Worm (Caenorhabditis elegans) whole organism, L2 larva: Measurements from ENCODE around the gene B0457.2.

Experiments used
- C34F6.9 ChIP-seq: fragments of 150-350 bp; optimal IDR thresholded peaks from 2 replicates; lab custom pipeline; 2014; ENCODE audit warnings: missing biosample characterization, missing genetic modification characterization
- F13H6.1 ChIP-seq: sonication (generic microtip); optimal IDR thresholded peaks from 2 replicates; lab custom pipeline; 2016; ENCODE audit warnings: missing genetic modification characterization, missing compliant biosample characterization
- R02D3.7 ChIP-seq: fragments of 150-350 bp; optimal IDR thresholded peaks from 2 replicates; lab custom pipeline; 2014; ENCODE audit warnings: missing biosample characterization, missing genetic modification characterization
- Y55F3AM.14 ChIP-seq: fragments of 200-800 bp; sonication (Bioruptor generic); optimal IDR thresholded peaks from 2 replicates; lab custom pipeline; 2018; ENCODE audit warnings: mild to moderate bottlenecking, missing genetic modification characterization, missing compliant biosample characterization
- aly-2 ChIP-seq: fragments of 150-350 bp; optimal IDR thresholded peaks from 2 replicates; lab custom pipeline; 2014; ENCODE audit warnings: missing biosample characterization, missing genetic modification characterization
- ama-1 ChIP-seq: fragments of 150-350 bp; optimal IDR thresholded peaks from 2 replicates; lab custom pipeline; 2018; ENCODE audit warnings: inconsistent platforms
- blmp-1 ChIP-seq: sonication (generic microtip); optimal IDR thresholded peaks from 2 replicates; lab custom pipeline; 2017; ENCODE audit warnings: missing genetic modification characterization, mild to moderate bottlenecking, missing compliant biosample characterization, antibody characterized with exemption, moderate library complexity; ENCODE audit not compliant: insufficient read depth
- ceh-16 ChIP-seq: fragments of 150-350 bp; optimal IDR thresholded peaks from 2 replicates; lab custom pipeline; 2014; ENCODE audit warnings: missing biosample characterization, missing genetic modification characterization
- ceh-82 ChIP-seq: fragments of 150-350 bp; optimal IDR thresholded peaks from 2 replicates; lab custom pipeline; 2014; ENCODE audit warnings: missing biosample characterization, missing genetic modification characterization
- crh-2 ChIP-seq: sonication (generic microtip); optimal IDR thresholded peaks from 2 replicates; lab custom pipeline; 2017; ENCODE audit warnings: missing biosample characterization, missing genetic modification characterization
- egl-27 ChIP-seq: sonication (generic microtip); optimal IDR thresholded peaks from 3 replicates; lab custom pipeline; 2017; ENCODE audit warnings: missing biosample characterization, missing genetic modification reagents, missing genetic modification characterization
- elt-1 ChIP-seq: fragments of 150-350 bp; optimal IDR thresholded peaks from 2 replicates; lab custom pipeline; 2014; ENCODE audit warnings: missing biosample characterization, missing genetic modification characterization
- elt-3 ChIP-seq: sonication (generic microtip); optimal IDR thresholded peaks from 2 replicates; lab custom pipeline; 2017; ENCODE audit warnings: missing biosample characterization, missing genetic modification characterization
- fos-1 ChIP-seq: fragments of 150-350 bp; optimal IDR thresholded peaks from 2 replicates; lab custom pipeline; 2014; ENCODE audit warnings: missing biosample characterization, missing genetic modification characterization
- gmeb-1 ChIP-seq: fragments of 150-350 bp; optimal IDR thresholded peaks from 2 replicates; lab custom pipeline; 2014; ENCODE audit warnings: missing biosample characterization, missing genetic modification characterization
- lin-11 ChIP-seq: fragments of 150-350 bp; sonication (generic microtip); optimal IDR thresholded peaks from 2 replicates; lab custom pipeline; 2014; ENCODE audit warnings: missing biosample characterization, missing genetic modification characterization, inconsistent platforms, mixed read lengths
- lin-13 ChIP-seq: fragments of 150-350 bp; optimal IDR thresholded peaks from 2 replicates; lab custom pipeline; 2014; ENCODE audit warnings: missing biosample characterization, missing genetic modification reagents, missing genetic modification characterization
- lin-39 ChIP-seq: fragments of 150-350 bp; optimal IDR thresholded peaks from 2 replicates; lab custom pipeline; 2014; ENCODE audit warnings: missing biosample characterization, missing genetic modification reagents, missing genetic modification characterization
- lsy-2 ChIP-seq, 2 experiments: fragments of 150-350 bp in 1 of 2; sonication (generic microtip) in 1 of 2; optimal IDR thresholded peaks; 2 replicates each; lab custom pipeline; 2014 to 2017; ENCODE audit warnings: missing biosample characterization in 2 of 2, missing genetic modification characterization in 2 of 2
- mab-5 ChIP-seq: fragments of 150-350 bp; optimal IDR thresholded peaks from 2 replicates; lab custom pipeline; 2014; ENCODE audit warnings: missing biosample characterization, missing genetic modification characterization
- nhr-10 ChIP-seq: sonication (generic microtip); optimal IDR thresholded peaks from 2 replicates; lab custom pipeline; 2017; ENCODE audit warnings: missing biosample characterization, missing genetic modification characterization
- nhr-11 ChIP-seq: fragments of 150-350 bp; optimal IDR thresholded peaks from 2 replicates; lab custom pipeline; 2014; ENCODE audit warnings: missing biosample characterization, missing genetic modification characterization
- nhr-129 ChIP-seq: fragments of 150-350 bp; optimal IDR thresholded peaks from 2 replicates; lab custom pipeline; 2014; ENCODE audit warnings: missing biosample characterization, missing genetic modification characterization
- nhr-21 ChIP-seq: fragments of 150-350 bp; optimal IDR thresholded peaks from 2 replicates; lab custom pipeline; 2014; ENCODE audit warnings: missing biosample characterization, missing genetic modification characterization
- nhr-23 ChIP-seq: fragments of 150-350 bp; optimal IDR thresholded peaks from 2 replicates; lab custom pipeline; 2014; ENCODE audit warnings: missing biosample characterization, missing genetic modification reagents, missing genetic modification characterization
- nhr-237 ChIP-seq: fragments of 150-350 bp; optimal IDR thresholded peaks from 2 replicates; lab custom pipeline; 2014; ENCODE audit warnings: missing biosample characterization, missing genetic modification characterization
- nhr-6 ChIP-seq: fragments of 150-350 bp; optimal IDR thresholded peaks from 2 replicates; lab custom pipeline; 2014; ENCODE audit warnings: missing biosample characterization, missing genetic modification characterization
- sem-4 ChIP-seq: fragments of 150-350 bp; optimal IDR thresholded peaks from 2 replicates; lab custom pipeline; 2014; ENCODE audit warnings: missing biosample characterization, missing genetic modification reagents, missing genetic modification characterization
- sma-3 ChIP-seq: sonication (generic microtip); optimal IDR thresholded peaks from 2 replicates; lab custom pipeline; 2016; ENCODE audit warnings: missing genetic modification reagents, missing genetic modification characterization, missing compliant biosample characterization
- sma-9 ChIP-seq, 2 experiments: fragments of 150-350 bp in 1 of 2; sonication (generic microtip) in 1 of 2; optimal IDR thresholded peaks; 2 replicates each; lab custom pipeline; 2014 to 2016; ENCODE audit warnings: missing genetic modification characterization in 2 of 2, mild to moderate bottlenecking in 1 of 2, missing biosample characterization in 1 of 2, missing compliant biosample characterization in 1 of 2, missing genetic modification reagents in 1 of 2, moderate library complexity in 1 of 2
- unc-39 ChIP-seq: fragments of 150-350 bp; optimal IDR thresholded peaks from 2 replicates; lab custom pipeline; 2014; ENCODE audit warnings: missing biosample characterization, missing genetic modification characterization
- unc-55 ChIP-seq: fragments of 150-350 bp; sonication (generic microtip); optimal IDR thresholded peaks from 3 replicates; lab custom pipeline; 2014; ENCODE audit warnings: missing biosample characterization, missing genetic modification reagents, missing genetic modification characterization
- unc-62 ChIP-seq: fragments of 150-350 bp; optimal IDR thresholded peaks from 2 replicates; lab custom pipeline; 2014; ENCODE audit warnings: missing biosample characterization, missing genetic modification reagents, missing genetic modification characterization
- zag-1 ChIP-seq: fragments of 150-350 bp; optimal IDR thresholded peaks from 2 replicates; lab custom pipeline; 2014; ENCODE audit warnings: missing biosample characterization, missing genetic modification characterization
- ztf-11 ChIP-seq: sonication (generic microtip); optimal IDR thresholded peaks from 2 replicates; lab custom pipeline; 2017; ENCODE audit warnings: missing biosample characterization, missing genetic modification characterization

B0457.2 gene

ce11 chrII:8891606-8892005 lies 34.7 kb downstream of the B0457.2 start:
- TF ChIP-seq F13H6.1 (tag; lab: Kevin White, UChicago) = no peak
- TF ChIP-seq lin-11 (tag; lab: Kevin White, UChicago) = peak; percentile 6
- no peak for TF ChIP-seq ztf-11
- TF ChIP-seq C34F6.9 = peak; percentile 19
- TF ChIP-seq nhr-129 = peak; percentile 8
- no peak for TF ChIP-seq egl-27
- TF ChIP-seq crh-2 = no peak

- TF ChIP-seq lsy-2 (tag; optimal IDR thresholded peaks at IDR 0.05; lab: Kevin White, UChicago) (peak in 1 of 2 experiments; percentile 39), zag-1 (tag; lab: Kevin White, UChicago) (no peak), nhr-6 (no peak), sem-4 (tag; lab: Kevin White, UChicago) (no peak), nhr-129 (no peak), F13H6.1 (tag; lab: Kevin White, UChicago) (no peak), egl-27 (no peak), ztf-11 (no peak)
Observed at ce11 chrII:8891042-8891441, 35.3 kb downstream of the B0457.2 start.

- TF ChIP-seq C34F6.9 = no peak
Observed at ce11 chrII:8890530-8890929, 35.8 kb downstream of the B0457.2 start.

ce11 chrII:8890017-8890416 lies 36.3 kb downstream of the B0457.2 start:
- TF ChIP-seq nhr-23 (tag; lab: Kevin White, UChicago) = no peak
- TF ChIP-seq ceh-82 (tag; lab: Kevin White, UChicago) = no peak
- TF ChIP-seq F13H6.1 (tag; lab: Kevin White, UChicago) = no peak
- TF ChIP-seq lin-39 (tag; lab: Kevin White, UChicago) = no peak
- no peak for TF ChIP-seq zag-1 (tag; lab: Kevin White, UChicago)
- TF ChIP-seq ama-1 (lab: Kevin White, UChicago) = no peak
- TF ChIP-seq Y55F3AM.14 (GFP tag; lab: Kevin White, UChicago) = no peak
- TF ChIP-seq aly-2 (tag; lab: Kevin White, UChicago) = no peak
- no peak for TF ChIP-seq sma-9 (GFP tag; optimal IDR thresholded peaks at IDR 0.05; lab: Kevin White, UChicago)
- no peak for TF ChIP-seq sma-9 (tag; optimal IDR thresholded peaks at IDR 0.05; lab: Kevin White, UChicago)
- no peak for TF ChIP-seq fos-1
- no peak for TF ChIP-seq unc-39 (tag; lab: Kevin White, UChicago)
- TF ChIP-seq sma-3 (GFP tag; lab: Kevin White, UChicago) = no peak

- TF ChIP-seq lin-39 (tag; lab: Kevin White, UChicago) = no peak
- TF ChIP-seq elt-3 (tag; lab: Kevin White, UChicago) = no peak
- no peak for TF ChIP-seq ama-1 (lab: Kevin White, UChicago)
- TF ChIP-seq nhr-6 = no peak
- no peak for TF ChIP-seq nhr-10 (tag; lab: Kevin White, UChicago)
- no peak for TF ChIP-seq sem-4 (tag; lab: Kevin White, UChicago)
- no peak for TF ChIP-seq mab-5
- no peak for TF ChIP-seq aly-2 (tag; lab: Kevin White, UChicago)
- TF ChIP-seq nhr-129 = no peak
- TF ChIP-seq nhr-11 (tag; lab: Kevin White, UChicago) = no peak
- TF ChIP-seq ceh-16 = no peak
- TF ChIP-seq lsy-2 (tag; optimal IDR thresholded peaks at IDR 0.05; lab: Kevin White, UChicago) = no peak
- no peak for TF ChIP-seq blmp-1
- no peak for TF ChIP-seq sma-3 (GFP tag; lab: Kevin White, UChicago)
- TF ChIP-seq nhr-237 (tag; lab: Kevin White, UChicago) = no peak
- no peak for TF ChIP-seq ztf-11
- no peak for TF ChIP-seq C34F6.9
Observed at ce11 chrII:8889589-8889988, 36.8 kb downstream of the B0457.2 start.

ce11 chrII:8884262-8884949 lies 41.9 kb downstream of the B0457.2 start, which contains the start of the genes T07D4.5 and ddx-19:
Gene T07D4.5 (minus strand): TSS chrII:8884332.
Gene ddx-19 (plus strand): TSS chrII:8884899.
- peak; percentile 1 for TF ChIP-seq fos-1
- TF ChIP-seq lsy-2 (tag; optimal IDR thresholded peaks at IDR 0.05; lab: Kevin White, UChicago) = peak; percentile 89 to 98
- TF ChIP-seq crh-2 = peak; percentile 42
- TF ChIP-seq unc-62 (GFP tag; lab: Kevin White, UChicago) = no peak
- TF ChIP-seq nhr-21 = peak; percentile 4
- no peak for TF ChIP-seq lin-39 (tag; lab: Kevin White, UChicago)
- TF ChIP-seq elt-1 (tag; lab: Kevin White, UChicago) = no peak
- TF ChIP-seq gmeb-1 = peak; percentile 29
- peak; percentile 85 for TF ChIP-seq unc-55 (GFP tag; lab: Kevin White, UChicago)
- peak; percentile 42 for TF ChIP-seq sma-3 (GFP tag; lab: Kevin White, UChicago)
- peak; percentile 25 for TF ChIP-seq lin-13
- no peak for TF ChIP-seq R02D3.7 (tag; lab: Kevin White, UChicago)
- TF ChIP-seq nhr-129 = peak; percentile 24
- TF ChIP-seq C34F6.9 = peak; percentile 67
- TF ChIP-seq ceh-82 (tag; lab: Kevin White, UChicago) = no peak
